Worm (Caenorhabditis elegans) whole organism, young adult: ENCODE data around the gene gst-39.

ENCODE experiments used
- F37B4.10 ChIP-seq: fragments of 200-800 bp; sonication (Bioruptor generic); IDR thresholded peaks from 2 replicates; pipeline ENCODE4 v1.3.6; 2022; ENCODE audit warnings: missing genetic modification characterization, missing compliant biosample characterization
- F39B2.1 ChIP-seq: fragments of 200-800 bp; sonication (Bioruptor generic); IDR thresholded peaks from 2 replicates; pipeline ENCODE4 v1.3.6; 2022; ENCODE audit warnings: missing genetic modification reagents, missing genetic modification characterization, missing compliant biosample characterization
- F52B5.7 ChIP-seq: sonication (generic microtip); optimal IDR thresholded peaks from 2 replicates; lab custom pipeline; 2016; ENCODE audit warnings: mild to moderate bottlenecking, missing genetic modification characterization, missing compliant biosample characterization
- athp-1 ChIP-seq: sonication (generic microtip); optimal IDR thresholded peaks from 2 replicates; lab custom pipeline; 2017; ENCODE audit warnings: mild to moderate bottlenecking, missing genetic modification characterization, missing compliant biosample characterization
- ceh-79 ChIP-seq: sonication (generic microtip); optimal IDR thresholded peaks from 2 replicates; lab custom pipeline; 2017; ENCODE audit warnings: mild to moderate bottlenecking, missing genetic modification characterization, missing compliant biosample characterization
- dpl-1 ChIP-seq: fragments of 150-350 bp; optimal IDR thresholded peaks from 2 replicates; lab custom pipeline; 2014; ENCODE audit warnings: missing biosample characterization, missing genetic modification reagents, missing genetic modification characterization
- gei-17 ChIP-seq: fragments of 200-800 bp; sonication (Bioruptor generic); optimal IDR thresholded peaks from 2 replicates; lab custom pipeline; 2018; ENCODE audit warnings: mild to moderate bottlenecking, missing genetic modification characterization, missing compliant biosample characterization
- him-1 ChIP-seq: sonication (generic microtip); optimal IDR thresholded peaks from 2 replicates; lab custom pipeline; 2016; ENCODE audit warnings: missing genotype, missing genetic modification reagents, missing genetic modification characterization, missing compliant biosample characterization
- let-607 ChIP-seq, 2 experiments: fragments of 200-800 bp in 1 of 2; sonication (Bioruptor generic) in 1 of 2; sonication (generic microtip) in 1 of 2; optimal IDR thresholded peaks; 2 replicates each; lab custom pipeline; 2016 to 2018; ENCODE audit warnings: mild to moderate bottlenecking in 2 of 2, missing compliant biosample characterization in 2 of 2, missing genetic modification characterization in 2 of 2, moderate library complexity in 2 of 2, missing genotype in 1 of 2
- mcd-1 ChIP-seq: fragments of 200-800 bp; sonication (Bioruptor generic); IDR thresholded peaks from 2 replicates; pipeline ENCODE4 v1.3.6; 2022; ENCODE audit warnings: missing genetic modification reagents, missing genetic modification characterization, missing compliant biosample characterization
- nhr-120 ChIP-seq: fragments of 200-800 bp; sonication (Bioruptor generic); IDR thresholded peaks from 2 replicates; pipeline ENCODE4 v1.3.6; 2022; ENCODE audit warnings: missing genetic modification characterization, missing compliant biosample characterization
- pbrm-1 ChIP-seq: fragments of 200-800 bp; sonication (Bioruptor generic); IDR thresholded peaks from 2 replicates; pipeline ENCODE4 v1.3.6; 2022; ENCODE audit warnings: missing genetic modification reagents, missing genetic modification characterization, missing compliant biosample characterization
- rcor-1 ChIP-seq: fragments of 200-800 bp; sonication (Bioruptor generic); IDR thresholded peaks from 2 replicates; pipeline ENCODE4 v1.3.6; 2022; ENCODE audit warnings: missing genetic modification reagents, missing genetic modification characterization, missing compliant biosample characterization
- unc-130 ChIP-seq: sonication (generic microtip); optimal IDR thresholded peaks from 2 replicates; lab custom pipeline; 2016; ENCODE audit warnings: missing genetic modification reagents, missing genetic modification characterization, missing compliant biosample characterization

ce11 chrII:15148442-15148841 lies 23.3 kb downstream of the gst-39 start:
- TF ChIP-seq F52B5.7 (tag; lab: Kevin White, UChicago) (no peak), pbrm-1 (GFP tag; lab: Robert Waterston, UW) (no peak), nhr-120 (no peak), him-1 (tag; lab: Kevin White, UChicago) (no peak), let-607 (tag; optimal IDR thresholded peaks at IDR 0.05; lab: Kevin White, UChicago) (no peak), mcd-1 (GFP tag; lab: Robert Waterston, UW) (no peak), unc-130 (GFP tag; lab: Kevin White, UChicago) (no peak), dpl-1 (no peak), athp-1 (no peak), gei-17 (GFP tag; lab: Kevin White, UChicago) (no peak), F37B4.10 (GFP tag; lab: Robert Waterston, UW) (no peak), rcor-1 (GFP tag; lab: Robert Waterston, UW) (no peak), ceh-79 (tag; lab: Kevin White, UChicago) (no peak), F39B2.1 (GFP tag; lab: Robert Waterston, UW) (no peak)
